Worm (Caenorhabditis elegans): Measurements from ENCODE around the gene cat-2.

cat-2 gene

DNA sequence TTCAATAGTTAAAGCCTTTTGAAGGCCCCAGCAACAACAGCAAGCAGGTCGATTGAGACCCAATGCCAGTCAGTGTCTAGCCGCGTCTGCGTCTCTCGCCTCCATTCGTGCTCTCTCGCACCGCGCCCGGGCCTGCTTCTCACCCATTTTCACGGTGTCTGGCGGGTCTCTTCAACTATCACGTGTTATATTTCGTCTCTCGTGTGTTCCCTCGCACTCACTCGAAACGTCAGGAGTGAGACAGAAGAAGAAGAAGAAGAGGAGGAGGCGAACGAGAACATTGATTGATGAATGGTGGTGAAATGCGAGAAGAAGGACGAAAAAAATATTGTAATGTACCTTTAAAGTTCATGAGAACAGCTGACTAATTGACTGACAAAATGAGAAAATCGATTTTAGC, 36.4 kb upstream of the cat-2 start:
- TF ChIP-seq nhr-102 (tag; optimal IDR thresholded peaks at IDR 0.05) (peak; percentile 23), T26A8.4 (GFP tag; IDR thresholded peaks at IDR 0.05) (peak; percentile 32), hif-1 (tag; optimal IDR thresholded peaks at IDR 0.05) (peak in 1 of 2 experiments; percentile 59), F37D6.2 (tag; optimal IDR thresholded peaks at IDR 0.05) (peak; percentile 21), nhr-77 (tag; optimal IDR thresholded peaks at IDR 0.05) (peak; percentile 14), hlh-11 (tag; optimal IDR thresholded peaks at IDR 0.05) (peak; percentile 91), lin-38 (GFP tag; IDR thresholded peaks at IDR 0.05) (peak; percentile 74), lin-13 (GFP tag; optimal IDR thresholded peaks at IDR 0.05) (peak; percentile 60), ceh-20 (GFP tag; IDR thresholded peaks at IDR 0.05) (peak; percentile 59; the same call in 1 of the 2 replicates), mdl-1 (tag; optimal IDR thresholded peaks at IDR 0.05) (peak; percentile 39 to 92), aha-1 (tag) (peak; percentile 99), nhr-6 (tag; optimal IDR thresholded peaks at IDR 0.05) (peak; percentile 68), snpc-1.2 (GFP tag; IDR thresholded peaks at IDR 0.05) (0 out of 2 replicates have a peak, but pooled peaks have one; percentile 8), ceh-28 (tag; optimal IDR thresholded peaks at IDR 0.05) (peak; percentile 52), ZK337.2 (GFP tag; IDR thresholded peaks at IDR 0.05) (no peak), saeg-2 (GFP tag; IDR thresholded peaks at IDR 0.05) (no peak), lsy-2 (tag; optimal IDR thresholded peaks at IDR 0.05) (peak; percentile 53 to 74), set-16 (GFP tag; IDR thresholded peaks at IDR 0.05) (peak; percentile 86), jun-1 (tag; optimal IDR thresholded peaks at IDR 0.05) (peak; percentile 47), mep-1 (tag; optimal IDR thresholded peaks at IDR 0.05) (peak; percentile 91), lin-1 (GFP tag; IDR thresholded peaks at IDR 0.05) (0 out of 2 replicates have a peak, but pooled peaks have one; percentile 41), daf-16 (GFP tag; optimal IDR thresholded peaks at IDR 0.05) (peak in 1 of 2 experiments; percentile 51), daf-16 (tag; optimal IDR thresholded peaks at IDR 0.05) (peak; percentile 24), T20F7.1 (GFP tag; optimal IDR thresholded peaks at IDR 0.05) (peak; percentile 66), nhr-11 (tag; optimal IDR thresholded peaks at IDR 0.05) (peak; percentile 89), mes-2 (tag; optimal IDR thresholded peaks at IDR 0.05; ENCODE audit: poor library complexity, severe bottlenecking) (peak; percentile 64), unc-130 (GFP tag; optimal IDR thresholded peaks at IDR 0.05) (no peak), ceh-82 (tag; optimal IDR thresholded peaks at IDR 0.05) (no peak), Y48G9A.11 (GFP tag; IDR thresholded peaks at IDR 0.05) (no peak), spr-3 (GFP tag; optimal IDR thresholded peaks at IDR 0.05) (no peak), nhr-28 (tag; optimal IDR thresholded peaks at IDR 0.05) (peak; percentile 86), arid-1 (GFP tag; conservative IDR thresholded peaks at IDR 0.05) (no peak), tra-1 (GFP tag; IDR thresholded peaks at IDR 0.05) (peak; percentile 73), nhr-48 (tag; optimal IDR thresholded peaks at IDR 0.05) (peak; percentile 55), rbr-2 (tag; optimal IDR thresholded peaks at IDR 0.05) (peak; percentile 81), F44E2.7 (GFP tag; IDR thresholded peaks at IDR 0.05) (no peak), Y75B8A.6 (GFP tag; IDR thresholded peaks at IDR 0.05) (no peak), dmd-6 (GFP tag; IDR thresholded peaks at IDR 0.05) (peak; percentile 72), duxl-1 (tag; optimal IDR thresholded peaks at IDR 0.05; ENCODE audit: poor library complexity) (peak; percentile 35), dpl-1 (GFP tag; optimal IDR thresholded peaks at IDR 0.05) (peak; percentile 73), hlh-30 (tag; optimal IDR thresholded peaks at IDR 0.05; ENCODE audit: insufficient read depth) (peak; percentile 99), dve-1 (tag; optimal IDR thresholded peaks at IDR 0.05; ENCODE audit: insufficient read depth) (peak; percentile 84), spr-1 (tag; optimal IDR thresholded peaks at IDR 0.05) (peak; percentile 29), pha-4 (GFP tag; IDR thresholded peaks at IDR 0.05) (peak; percentile 55), pha-4 (tag; optimal IDR thresholded peaks at IDR 0.05) (no peak), sdz-12 (GFP tag; optimal IDR thresholded peaks at IDR 0.05) (no peak), nhr-25 (tag; optimal IDR thresholded peaks at IDR 0.05; ENCODE audit: borderline replicate concordance, insufficient read depth) (peak; percentile 68), mxl-3 (GFP tag; optimal IDR thresholded peaks at IDR 0.05) (peak; percentile 91), unc-62 (GFP tag; optimal IDR thresholded peaks at IDR 0.05 in 1 of 2) (peak in 1 of 2 experiments; percentile 98), unc-62 (tag; optimal IDR thresholded peaks at IDR 0.05) (no peak), Y5F2A.4 (GFP tag; optimal IDR thresholded peaks at IDR 0.05) (no peak)
